Worm (Caenorhabditis elegans) whole organism, midembryonic: ENCODE results near the gene Y81B9A.4.

ENCODE experiments used
- klf-2 ChIP-seq: fragments of 200-800 bp; sonication (Bioruptor generic); conservative IDR thresholded peaks from 2 replicates; pipeline ENCODE4 v1.3.6; 2022; ENCODE audit warnings: missing genetic modification reagents, missing genetic modification characterization, missing compliant biosample characterization
- med-1 ChIP-seq: sonication (generic microtip); optimal IDR thresholded peaks from 2 replicates; lab custom pipeline; 2017; ENCODE audit warnings: missing genetic modification characterization, mild to moderate bottlenecking, missing compliant biosample characterization, antibody characterized with exemption, missing genetic modification reagents; ENCODE audit not compliant: insufficient read depth
- tab-1 ChIP-seq: fragments of 200-800 bp; sonication (Bioruptor generic); IDR thresholded peaks from 2 replicates; pipeline ENCODE4 v1.3.6; 2022; ENCODE audit warnings: missing genetic modification characterization, missing compliant biosample characterization
- ztf-23 ChIP-seq: fragments of 200-800 bp; sonication (Bioruptor generic); IDR thresholded peaks from 2 replicates; pipeline ENCODE4 v1.3.6; 2022; ENCODE audit warnings: missing genetic modification reagents, missing genetic modification characterization, missing compliant biosample characterization

- no peak for TF ChIP-seq ztf-23 (GFP tag; lab: Robert Waterston, UW)
- no peak for TF ChIP-seq tab-1 (GFP tag; lab: Robert Waterston, UW)
- no peak for TF ChIP-seq med-1 (GFP tag; lab: Kevin White, UChicago)
- TF ChIP-seq klf-2 (GFP tag; lab: Robert Waterston, UW): no peak
Measured at ce11 chrX:9212675-9213074, 32.0 kb upstream of the Y81B9A.4 start.
